Fruit fly (Drosophila melanogaster): ENCODE measurements around the gene CG15914.

DNA sequence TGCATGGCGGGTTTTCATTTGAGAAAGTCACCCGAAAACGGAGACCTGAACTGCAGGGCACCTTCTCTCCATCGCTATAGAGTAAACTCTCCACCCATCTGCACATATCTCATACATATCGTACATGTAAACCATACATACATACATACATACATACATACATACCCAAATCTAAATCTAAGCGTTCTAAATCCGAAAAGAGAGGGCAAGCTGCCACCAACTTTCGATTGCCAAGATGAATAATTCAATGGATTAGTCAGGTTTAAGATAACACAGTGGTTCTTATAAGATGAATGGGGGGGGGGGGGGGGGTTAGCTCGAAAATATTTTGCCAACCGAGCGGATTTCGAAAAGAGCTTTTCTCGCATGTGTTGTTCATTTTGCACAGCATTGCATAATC lies 38.7 kb upstream of the CG15914 start:
- TF ChIP-seq CG8478 (optimal IDR thresholded peaks at IDR 0.05) (no peak), CTCF (optimal IDR thresholded peaks at IDR 0.05) (no peak)

Data from S2 (cell line).